Fruit fly (Drosophila melanogaster): ENCODE data around the gene SF2.

The SF2 gene

dm6 chr3R:16334797-16335196 lies 7.0 kb downstream of the SF2 start:
- TF ChIP-seq chn (GFP tag; optimal IDR thresholded peaks at IDR 0.05) (no peak), Dbx (GFP tag; IDR thresholded peaks at IDR 0.05) (peak; percentile 20; the same call in 1 of the 3 replicates), oc (tag; optimal IDR thresholded peaks at IDR 0.05) (peak; percentile 81), mirr (GFP tag; optimal IDR thresholded peaks at IDR 0.05) (no peak), Med (GFP tag) (peak; percentile 45), salm (tag; optimal IDR thresholded peaks at IDR 0.05) (no peak), CG8359 (GFP tag; optimal IDR thresholded peaks at IDR 0.05; ENCODE audit: borderline replicate concordance) (peak; percentile 94), CG11696 (GFP tag; IDR thresholded peaks at IDR 0.05) (no peak)

- peak; percentile 32 for TF ChIP-seq Ets65A (GFP tag)
- TF ChIP-seq bsh (GFP tag; optimal IDR thresholded peaks at IDR 0.05), result peak in 1 of 2 experiments; percentile 1
- TF ChIP-seq chinmo (GFP tag; IDR thresholded peaks at IDR 0.05; ENCODE audit: partially characterized antibody), result 0 out of 4 replicates have a peak, but pooled peaks have one; percentile 7
- TF ChIP-seq CG4730 (GFP tag; IDR thresholded peaks at IDR 0.05), result no peak
- TF ChIP-seq nom (GFP tag; optimal IDR thresholded peaks at IDR 0.05), result peak; percentile 80
Measured at dm6 chr3R:16334329-16334728, 7.5 kb downstream of the SF2 start.

dm6 chr3R:16331809-16332343 lies 9.9 kb downstream of the SF2 start:
- TF ChIP-seq CG11085 (GFP tag; IDR thresholded peaks at IDR 0.05) (no peak; the same call in 1 of the 2 replicates), CG7745 (tag; optimal IDR thresholded peaks at IDR 0.05) (peak; percentile 77), nom (GFP tag; optimal IDR thresholded peaks at IDR 0.05) (peak; percentile 60), CG11695 (GFP tag; IDR thresholded peaks at IDR 0.05) (0 out of 3 replicates have a peak, but pooled peaks have one; percentile 61), CG10366 (GFP tag; IDR thresholded peaks at IDR 0.05) (peak; percentile 43), Sox102F (GFP tag; optimal IDR thresholded peaks at IDR 0.05) (peak; percentile 10), bab2 (GFP tag; optimal IDR thresholded peaks at IDR 0.05) (peak; percentile 72), wor (GFP tag; IDR thresholded peaks at IDR 0.05) (no peak), CG3838 (GFP tag; optimal IDR thresholded peaks at IDR 0.05) (peak; percentile 58), stwl (tag; optimal IDR thresholded peaks at IDR 0.05) (no peak), yki (optimal IDR thresholded peaks at IDR 0.05) (no peak), prd (optimal IDR thresholded peaks at IDR 0.05) (no peak), prd (GFP tag; IDR thresholded peaks at IDR 0.05) (peak; percentile 46; the same call in 2 of the 3 replicates), Ptx1 (GFP tag; IDR thresholded peaks at IDR 0.05) (no peak), sisA (GFP tag; IDR thresholded peaks at IDR 0.05) (no peak), chif (GFP tag; optimal IDR thresholded peaks at IDR 0.05) (peak; percentile 23 to 64), CG12391 (tag; optimal IDR thresholded peaks at IDR 0.05) (peak; percentile 19), az2 (GFP tag; optimal IDR thresholded peaks at IDR 0.05) (no peak), Dad (GFP tag; optimal IDR thresholded peaks at IDR 0.05) (no peak), CG17829 (tag; optimal IDR thresholded peaks at IDR 0.05) (no peak), gsb-n (tag; optimal IDR thresholded peaks at IDR 0.05) (peak; percentile 60), lmd (GFP tag; IDR thresholded peaks at IDR 0.05) (no peak), CG43689 (GFP tag; IDR thresholded peaks at IDR 0.05) (no peak), Sry-δ (GFP tag; optimal IDR thresholded peaks at IDR 0.05) (no peak), CG15514 (GFP tag; optimal IDR thresholded peaks at IDR 0.05) (peak; percentile 39), Gsc (GFP tag; IDR thresholded peaks at IDR 0.05) (no peak), CG4707 (GFP tag; optimal IDR thresholded peaks at IDR 0.05) (peak; percentile 74), org-1 (GFP tag; optimal IDR thresholded peaks at IDR 0.05) (peak; percentile 69), CG12769 (tag; optimal IDR thresholded peaks at IDR 0.05) (peak; percentile 79), CG3995 (GFP tag; optimal IDR thresholded peaks at IDR 0.05) (no peak), CG9609 (GFP tag; optimal IDR thresholded peaks at IDR 0.05) (peak; percentile 27), D19B (GFP tag; optimal IDR thresholded peaks at IDR 0.05) (no peak), row (GFP tag; IDR thresholded peaks at IDR 0.05) (peak; percentile 36; the same call in 1 of the 3 replicates), tio (GFP tag; optimal IDR thresholded peaks at IDR 0.05) (peak; percentile 64), CoRest (tag; optimal IDR thresholded peaks at IDR 0.05) (peak; percentile 53), eve (GFP tag; optimal IDR thresholded peaks at IDR 0.05) (no peak)
